Fruit fly (Drosophila melanogaster) whole organism, embryonic: ENCODE data around the gene Mical.

Source experiments
- Antp ChIP-seq: fragments of 200-800 bp; sonication (Bioruptor generic); optimal IDR thresholded peaks from 3 replicates; lab custom pipeline; 2016; ENCODE audit warnings: missing biosample characterization, missing genetic modification characterization
- CG10267 ChIP-seq: fragments of 200-800 bp; sonication (Bioruptor generic); optimal IDR thresholded peaks from 2 replicates; lab custom pipeline; 2018; ENCODE audit warnings: missing biosample characterization, mild to moderate bottlenecking, missing genetic modification characterization, moderate library complexity
- CG11398 ChIP-seq: fragments of 200-800 bp; sonication (Bioruptor generic); optimal IDR thresholded peaks from 2 replicates; lab custom pipeline; 2016; ENCODE audit warnings: missing biosample characterization, missing genetic modification characterization
- CG1233 ChIP-seq: fragments of 200-800 bp; sonication (Bioruptor generic); optimal IDR thresholded peaks from 4 replicates; lab custom pipeline; 2018; ENCODE audit warnings: missing biosample characterization, mild to moderate bottlenecking, missing genetic modification characterization
- CG1529 ChIP-seq: fragments of 200-800 bp; sonication (Bioruptor generic); optimal IDR thresholded peaks from 3 replicates; lab custom pipeline; 2018; ENCODE audit warnings: missing biosample characterization, missing genetic modification characterization
- CG15479 ChIP-seq: fragments of 200-800 bp; sonication (Bioruptor generic); optimal IDR thresholded peaks from 3 replicates; lab custom pipeline; 2019; ENCODE audit warnings: missing biosample characterization, mild to moderate bottlenecking, missing genetic modification characterization, moderate library complexity
- CG17328 ChIP-seq: fragments of 200-800 bp; sonication (Bioruptor generic); IDR thresholded peaks from 2 replicates; pipeline ENCODE4 v1.3.6; 2022; ENCODE audit warnings: missing biosample characterization, missing genetic modification characterization
- CG2120 ChIP-seq: fragments of 200-800 bp; sonication (Bioruptor generic); optimal IDR thresholded peaks from 3 replicates; lab custom pipeline; 2016; ENCODE audit warnings: missing biosample characterization, missing genetic modification characterization
- CG2712 ChIP-seq: fragments of 200-800 bp; optimal IDR thresholded peaks from 3 replicates; lab custom pipeline; 2019; ENCODE audit warnings: missing biosample characterization, mild to moderate bottlenecking, missing genetic modification characterization, moderate library complexity
- CG3065 ChIP-seq: fragments of 200-800 bp; sonication (Bioruptor generic); optimal IDR thresholded peaks from 2 replicates; lab custom pipeline; 2016; ENCODE audit warnings: missing biosample characterization, missing genetic modification characterization
- CG31365 ChIP-seq: fragments of 200-800 bp; sonication (Bioruptor generic); optimal IDR thresholded peaks from 2 replicates; lab custom pipeline; 2018; ENCODE audit warnings: missing biosample characterization, mild to moderate bottlenecking, missing genetic modification characterization
- CG32532 ChIP-seq: fragments of 200-800 bp; sonication (Bioruptor generic); IDR thresholded peaks from 2 replicates; pipeline ENCODE4 v1.3.6; 2022; ENCODE audit warnings: missing biosample characterization, missing genetic modification characterization
- CG34422 ChIP-seq: fragments of 200-800 bp; sonication (Bioruptor generic); IDR thresholded peaks from 3 replicates; pipeline ENCODE4 v1.3.6; 2022; ENCODE audit warnings: missing biosample characterization, missing genetic modification characterization
- CG3838 ChIP-seq: fragments of 200-800 bp; sonication (Bioruptor generic); optimal IDR thresholded peaks from 3 replicates; lab custom pipeline; 2016; ENCODE audit warnings: missing biosample characterization, missing genetic modification characterization
- CG4707 ChIP-seq: fragments of 200-800 bp; sonication (Bioruptor generic); optimal IDR thresholded peaks from 2 replicates; lab custom pipeline; 2018; ENCODE audit warnings: missing biosample characterization, mild to moderate bottlenecking, missing genetic modification characterization, moderate library complexity
- CG6254 ChIP-seq: fragments of 200-800 bp; sonication (Bioruptor generic); optimal IDR thresholded peaks from 3 replicates; lab custom pipeline; 2017; ENCODE audit warnings: mild to moderate bottlenecking, missing biosample characterization, missing genetic modification reagents, missing genetic modification characterization
- CG7987 ChIP-seq: fragments of 200-800 bp; sonication (Bioruptor generic); optimal IDR thresholded peaks from 2 replicates; lab custom pipeline; 2018; ENCODE audit warnings: missing biosample characterization, mild to moderate bottlenecking, missing genetic modification characterization, moderate library complexity
- CG8089 ChIP-seq: fragments of 200-800 bp; sonication (Bioruptor generic); optimal IDR thresholded peaks from 3 replicates; lab custom pipeline; 2016; ENCODE audit warnings: missing biosample characterization, missing genetic modification characterization
- CG8290 ChIP-seq, 3 experiments: fragments of 200-800 bp; sonication (Bioruptor generic); optimal IDR thresholded peaks; 2 replicates each; lab custom pipeline; 2016 to 2019; ENCODE audit warnings: missing biosample characterization in 3 of 3, missing genetic modification characterization in 3 of 3, mild to moderate bottlenecking in 2 of 3, moderate library complexity in 1 of 3
- CG8388 ChIP-seq: fragments of 200-800 bp; sonication (Bioruptor generic); optimal IDR thresholded peaks from 2 replicates; lab custom pipeline; 2019; ENCODE audit warnings: missing biosample characterization, mild to moderate bottlenecking, missing genetic modification characterization, moderate library complexity
- CTCF ChIP-seq: fragments of 200-800 bp; sonication (Bioruptor generic); optimal IDR thresholded peaks from 2 replicates; lab custom pipeline; 2017; ENCODE audit warnings: missing biosample characterization, mild to moderate bottlenecking, missing genetic modification characterization, moderate library complexity
- CkIIα-i1 ChIP-seq: fragments of 200-800 bp; sonication (Bioruptor generic); IDR thresholded peaks from 2 replicates; pipeline ENCODE4 v1.3.6; 2022; ENCODE audit warnings: missing biosample characterization, missing genetic modification characterization
- Fer3 ChIP-seq: fragments of 200-800 bp; sonication (Bioruptor generic); optimal IDR thresholded peaks from 2 replicates; lab custom pipeline; 2018; ENCODE audit warnings: missing biosample characterization, mild to moderate bottlenecking, missing genetic modification characterization, moderate library complexity
- Hmr ChIP-seq: fragments of 200-800 bp; sonication (Bioruptor generic); optimal IDR thresholded peaks from 3 replicates; lab custom pipeline; 2017; ENCODE audit warnings: mild to moderate bottlenecking, missing biosample characterization, missing genetic modification reagents, missing genetic modification characterization
- Hsf ChIP-seq: fragments of 200-800 bp; sonication (Bioruptor generic); optimal IDR thresholded peaks from 3 replicates; lab custom pipeline; 2016; ENCODE audit warnings: missing biosample characterization, missing genetic modification characterization
- Lhr ChIP-seq: fragments of 200-800 bp; sonication (Bioruptor generic); optimal IDR thresholded peaks from 3 replicates; lab custom pipeline; 2017; ENCODE audit warnings: mild to moderate bottlenecking, missing biosample characterization, missing genetic modification reagents, missing genetic modification characterization
- Meics ChIP-seq: fragments of 200-800 bp; sonication (Bioruptor generic); optimal IDR thresholded peaks from 2 replicates; lab custom pipeline; 2017; ENCODE audit warnings: missing biosample characterization, mild to moderate bottlenecking, missing genetic modification characterization
- Sry-δ ChIP-seq: fragments of 200-800 bp; sonication (Bioruptor generic); optimal IDR thresholded peaks from 2 replicates; lab custom pipeline; 2016; ENCODE audit warnings: missing biosample characterization, missing genetic modification characterization
- Trl ChIP-seq, 3 experiments: fragments of >200 bp in 2 of 3; fragments of 200-800 bp in 1 of 3; sonication (Bioruptor generic) in 1 of 3; optimal IDR thresholded peaks; 2 replicates in 1 of 3; 3 replicates in 2 of 3; lab custom pipeline; 2016 to 2017; ENCODE audit warnings: missing biosample characterization in 1 of 3, missing genetic modification characterization in 1 of 3
- Xbp1 ChIP-seq: fragments of 200-800 bp; sonication (Bioruptor generic); optimal IDR thresholded peaks from 3 replicates; lab custom pipeline; 2016; ENCODE audit warnings: missing biosample characterization, mild to moderate bottlenecking, missing genetic modification characterization
- ac ChIP-seq: fragments of 200-800 bp; sonication (Bioruptor generic); optimal IDR thresholded peaks from 3 replicates; lab custom pipeline; 2017; ENCODE audit warnings: missing biosample characterization, mild to moderate bottlenecking, missing genetic modification characterization
- ap ChIP-seq: fragments of 200-800 bp; sonication (Bioruptor generic); IDR thresholded peaks from 2 replicates; pipeline ENCODE4 v1.3.6; 2022; ENCODE audit warnings: missing biosample characterization, missing genetic modification characterization
- ash1 ChIP-seq: fragments of 200-800 bp; sonication (Bioruptor generic); optimal IDR thresholded peaks from 2 replicates; lab custom pipeline; 2018; ENCODE audit warnings: missing biosample characterization, mild to moderate bottlenecking, missing genetic modification characterization
- cas ChIP-seq: fragments of 200-800 bp; sonication (Bioruptor generic); IDR thresholded peaks from 2 replicates; pipeline ENCODE4 v1.3.6; 2022; ENCODE audit warnings: missing biosample characterization, missing genetic modification characterization
- chm ChIP-seq: fragments of 200-800 bp; sonication (Bioruptor generic); IDR thresholded peaks from 2 replicates; pipeline ENCODE4 v1.3.6; 2022; ENCODE audit warnings: missing biosample characterization, missing genetic modification characterization
- crc ChIP-seq: fragments of 200-800 bp; sonication (Bioruptor generic); optimal IDR thresholded peaks from 2 replicates; lab custom pipeline; 2016; ENCODE audit warnings: missing biosample characterization, missing genetic modification characterization
- dmrt99B ChIP-seq: fragments of 200-800 bp; sonication (Bioruptor generic); optimal IDR thresholded peaks from 2 replicates; lab custom pipeline; 2018; ENCODE audit warnings: missing biosample characterization, mild to moderate bottlenecking, missing genetic modification characterization, moderate library complexity
- fu2 ChIP-seq: fragments of 200-800 bp; sonication (Bioruptor generic); optimal IDR thresholded peaks from 2 replicates; lab custom pipeline; 2016; ENCODE audit warnings: missing biosample characterization, missing genetic modification characterization
- gcm ChIP-seq: fragments of 200-800 bp; sonication (Bioruptor generic); optimal IDR thresholded peaks from 2 replicates; lab custom pipeline; 2019; ENCODE audit warnings: missing biosample characterization, mild to moderate bottlenecking, missing genetic modification characterization, moderate library complexity
- hth ChIP-seq: fragments of >200 bp; optimal IDR thresholded peaks from 2 replicates; lab custom pipeline; 2017; ENCODE audit warnings: inconsistent platforms
- ken ChIP-seq: fragments of 200-800 bp; sonication (Bioruptor generic); IDR thresholded peaks from 3 replicates; pipeline ENCODE4 v1.3.6; 2022; ENCODE audit warnings: missing biosample characterization, missing genetic modification characterization
- lmd ChIP-seq: fragments of 200-800 bp; sonication (Bioruptor generic); IDR thresholded peaks from 2 replicates; pipeline ENCODE4 v1.3.6; 2022; ENCODE audit warnings: missing biosample characterization, missing genetic modification characterization
- lov ChIP-seq, 2 experiments: fragments of 200-800 bp in 1 of 2; fragments of >200 bp in 1 of 2; sonication (Bioruptor generic) in 1 of 2; IDR thresholded peaks in 1 of 2; optimal IDR thresholded peaks in 1 of 2; 2 replicates in 1 of 2; 3 replicates in 1 of 2; pipeline versions ENCODE4 v1.3.6 to Lab custom; 2017 to 2022; ENCODE audit warnings: missing biosample characterization in 1 of 2, missing genetic modification characterization in 1 of 2
- mam ChIP-seq: fragments of 200-800 bp; sonication (Bioruptor generic); optimal IDR thresholded peaks from 3 replicates; lab custom pipeline; 2016; ENCODE audit warnings: missing biosample characterization, missing genetic modification characterization
- nmo ChIP-seq: fragments of 200-800 bp; sonication (Bioruptor generic); optimal IDR thresholded peaks from 2 replicates; lab custom pipeline; 2018; ENCODE audit warnings: missing biosample characterization, mild to moderate bottlenecking, missing genetic modification characterization, moderate library complexity
- pfk ChIP-seq: fragments of 200-800 bp; sonication (Bioruptor generic); optimal IDR thresholded peaks from 2 replicates; lab custom pipeline; 2018; ENCODE audit warnings: missing biosample characterization, mild to moderate bottlenecking, missing genetic modification characterization, moderate library complexity
- phol ChIP-seq: fragments of 200-800 bp; sonication (Bioruptor generic); optimal IDR thresholded peaks from 3 replicates; lab custom pipeline; 2018; ENCODE audit warnings: missing biosample characterization, mild to moderate bottlenecking, missing genetic modification characterization, moderate library complexity
- sima ChIP-seq: fragments of 200-800 bp; sonication (Bioruptor generic); optimal IDR thresholded peaks from 2 replicates; lab custom pipeline; 2016; ENCODE audit warnings: missing biosample characterization, missing genetic modification characterization
- tio ChIP-seq: fragments of 200-800 bp; sonication (Bioruptor generic); optimal IDR thresholded peaks from 2 replicates; lab custom pipeline; 2017; ENCODE audit warnings: missing biosample characterization, missing genetic modification characterization, inconsistent platforms
- usp ChIP-seq: fragments of >200 bp; optimal IDR thresholded peaks from 2 replicates; lab custom pipeline; 2017; ENCODE audit warnings: missing biosample characterization, missing genetic modification characterization
- wdn ChIP-seq: fragments of 200-800 bp; sonication (Bioruptor generic); IDR thresholded peaks from 2 replicates; pipeline ENCODE4 v1.3.6; 2022; ENCODE audit warnings: missing biosample characterization, missing genetic modification characterization
- yki ChIP-seq: fragments of >200 bp; optimal IDR thresholded peaks from 3 replicates; lab custom pipeline; 2018

Gene Mical

DNA sequence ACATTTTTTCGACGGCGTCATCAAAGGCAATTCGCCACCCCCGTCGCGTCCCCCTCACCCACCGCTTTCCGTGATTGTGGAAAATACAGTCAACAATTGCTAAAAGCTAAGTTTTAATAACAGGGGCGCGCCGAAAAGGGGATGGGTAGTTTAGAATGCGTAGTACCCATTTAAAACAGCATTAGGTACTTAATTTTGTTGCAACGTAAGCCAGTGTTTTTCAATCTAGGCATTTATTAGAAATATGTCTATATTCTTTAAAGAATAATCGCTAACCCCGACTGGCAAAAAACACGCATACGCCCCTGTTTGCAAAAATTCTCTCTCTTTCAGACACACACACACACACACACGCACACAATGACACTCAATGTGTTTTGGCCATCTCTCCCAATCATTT lies 42.2 kb upstream of the Mical start (continued):
- TF ChIP-seq CG1529, result no peak
- TF ChIP-seq CG8089 (GFP tag; lab: Kevin White, UChicago), result no peak
- TF ChIP-seq Hsf (GFP tag; lab: Kevin White, UChicago), result peak; percentile 33
- TF ChIP-seq ken (GFP tag; lab: Robert Waterston, UW), result 0 out of 3 replicates have a peak, but pooled peaks have one; percentile 53
- peak; percentile 9 for TF ChIP-seq CG2712 (tag; lab: Kevin White, UChicago)
- TF ChIP-seq CG6254 (GFP tag; lab: Kevin White, UChicago), result no peak
- TF ChIP-seq dmrt99B (tag; lab: Kevin White, UChicago), result peak; percentile 39
- TF ChIP-seq CG3065 (GFP tag; lab: Kevin White, UChicago), result no peak
- no peak for TF ChIP-seq sima (GFP tag; lab: Kevin White, UChicago)
- TF ChIP-seq Sry-δ (GFP tag; lab: Kevin White, UChicago), result no peak
- no peak for TF ChIP-seq CG4707 (GFP tag; lab: Kevin White, UChicago)
- no peak for TF ChIP-seq nmo (GFP tag; lab: Kevin White, UChicago)
- TF ChIP-seq CG32532, result peak; percentile 82
- TF ChIP-seq CG17328 (GFP tag; lab: Robert Waterston, UW), result no peak
- no peak for TF ChIP-seq ash1
- peak; percentile 79 for TF ChIP-seq Hmr (GFP tag; lab: Kevin White, UChicago)
- no peak for TF ChIP-seq yki (lab: Kevin White, UChicago)
- TF ChIP-seq Trl (optimal IDR thresholded peaks at IDR 0.05; lab: Kevin White, UChicago), result no peak
- no peak for TF ChIP-seq Trl (GFP tag; optimal IDR thresholded peaks at IDR 0.05; lab: Kevin White, UChicago)
- peak; percentile 70 for TF ChIP-seq mam (GFP tag; lab: Kevin White, UChicago)
- no peak for TF ChIP-seq CG10267
- TF ChIP-seq tio (GFP tag; lab: Kevin White, UChicago), result no peak
- TF ChIP-seq CG2120 (GFP tag; lab: Kevin White, UChicago), result peak; percentile 91
- no peak for TF ChIP-seq CG15479 (GFP tag; lab: Kevin White, UChicago)
- TF ChIP-seq cas (GFP tag; lab: Robert Waterston, UW), result no peak
- TF ChIP-seq phol (tag; lab: Kevin White, UChicago), result no peak
- no peak for TF ChIP-seq CG31365 (tag; lab: Kevin White, UChicago)
- no peak for TF ChIP-seq ac (GFP tag; lab: Kevin White, UChicago)
- TF ChIP-seq CkIIα-i1 (GFP tag; lab: Robert Waterston, UW), result no peak
- TF ChIP-seq CG11398, result no peak
- peak; percentile 65; the same call in 1 of the 2 replicates for TF ChIP-seq lmd (GFP tag; lab: Robert Waterston, UW)
- TF ChIP-seq CG3838, result no peak
- peak; percentile 29 for TF ChIP-seq Xbp1
- no peak for TF ChIP-seq chm (GFP tag; lab: Robert Waterston, UW)
- no peak for TF ChIP-seq lov (optimal IDR thresholded peaks at IDR 0.05; lab: Kevin White, UChicago)
- TF ChIP-seq lov (GFP tag; IDR thresholded peaks at IDR 0.05; lab: Robert Waterston, UW), result no peak
- no peak for TF ChIP-seq crc
- TF ChIP-seq Lhr (GFP tag; lab: Kevin White, UChicago), result no peak
- TF ChIP-seq hth (lab: Kevin White, UChicago), result no peak
- no peak for TF ChIP-seq gcm
- peak; percentile 70 for TF ChIP-seq wdn (GFP tag; lab: Robert Waterston, UW)
- 0 out of 3 replicates have a peak, but pooled peaks have one; percentile 39 for TF ChIP-seq CG34422 (GFP tag; lab: Robert Waterston, UW)
- no peak for TF ChIP-seq CG7987 (GFP tag; lab: Kevin White, UChicago)
- TF ChIP-seq usp, result no peak
- TF ChIP-seq CTCF (GFP tag; lab: Kevin White, UChicago), result no peak
- no peak for TF ChIP-seq pfk (GFP tag; lab: Kevin White, UChicago)
- no peak for TF ChIP-seq CG8388
- TF ChIP-seq CG8290 (GFP tag; optimal IDR thresholded peaks at IDR 0.05; lab: Kevin White, UChicago), result no peak
- TF ChIP-seq CG8290 (tag; optimal IDR thresholded peaks at IDR 0.05; lab: Kevin White, UChicago), result peak in 1 of 2 experiments; percentile 70
- peak; percentile 68 for TF ChIP-seq Fer3 (tag; lab: Kevin White, UChicago)
- TF ChIP-seq ap (GFP tag; lab: Robert Waterston, UW), result no peak
- TF ChIP-seq CG1233, result no peak
- TF ChIP-seq Antp, result peak; percentile 25
- peak; percentile 79 for TF ChIP-seq Meics (GFP tag; lab: Kevin White, UChicago)
- TF ChIP-seq fu2 (GFP tag; lab: Kevin White, UChicago), result peak; percentile 63
